Fruit fly (Drosophila melanogaster) whole organism, embryonic: ENCODE data around the gene CG7497.

ENCODE experiments used
- CG1233 ChIP-seq: fragments of 200-800 bp; sonication (Bioruptor generic); optimal IDR thresholded peaks from 4 replicates; lab custom pipeline; 2018; ENCODE audit warnings: missing biosample characterization, mild to moderate bottlenecking, missing genetic modification characterization
- Optix ChIP-seq: fragments of 200-800 bp; sonication (Bioruptor generic); IDR thresholded peaks from 3 replicates; pipeline ENCODE4 v1.3.6; 2022; ENCODE audit warnings: missing biosample characterization, missing genetic modification characterization
- PHDP ChIP-seq: fragments of 200-800 bp; sonication (Bioruptor generic); optimal IDR thresholded peaks from 3 replicates; lab custom pipeline; 2018; ENCODE audit warnings: missing biosample characterization, mild to moderate bottlenecking, missing genetic modification characterization, moderate library complexity
- Sry-β ChIP-seq: fragments of 200-800 bp; sonication (Bioruptor generic); optimal IDR thresholded peaks from 2 replicates; lab custom pipeline; 2018; ENCODE audit warnings: missing biosample characterization, mild to moderate bottlenecking, missing genetic modification characterization, moderate library complexity
- bcd ChIP-seq: fragments of 200-800 bp; sonication (Bioruptor generic); optimal IDR thresholded peaks from 2 replicates; lab custom pipeline; 2017; ENCODE audit warnings: missing biosample characterization, mild to moderate bottlenecking, missing genetic modification characterization
- luna ChIP-seq: fragments of 200-800 bp; sonication (Bioruptor generic); optimal IDR thresholded peaks from 2 replicates; lab custom pipeline; 2016; ENCODE audit warnings: missing biosample characterization, missing genetic modification characterization
- sd ChIP-seq: fragments of 200-800 bp; sonication (Bioruptor generic); optimal IDR thresholded peaks from 3 replicates; lab custom pipeline; 2018; ENCODE audit warnings: missing biosample characterization, mild to moderate bottlenecking, missing genetic modification characterization, moderate library complexity
- sim ChIP-seq: fragments of 200-800 bp; sonication (Bioruptor generic); IDR thresholded peaks from 2 replicates; pipeline ENCODE4 v1.3.6; 2022; ENCODE audit warnings: missing biosample characterization, missing genetic modification characterization
- yki ChIP-seq: fragments of >200 bp; optimal IDR thresholded peaks from 3 replicates; lab custom pipeline; 2018

DNA sequence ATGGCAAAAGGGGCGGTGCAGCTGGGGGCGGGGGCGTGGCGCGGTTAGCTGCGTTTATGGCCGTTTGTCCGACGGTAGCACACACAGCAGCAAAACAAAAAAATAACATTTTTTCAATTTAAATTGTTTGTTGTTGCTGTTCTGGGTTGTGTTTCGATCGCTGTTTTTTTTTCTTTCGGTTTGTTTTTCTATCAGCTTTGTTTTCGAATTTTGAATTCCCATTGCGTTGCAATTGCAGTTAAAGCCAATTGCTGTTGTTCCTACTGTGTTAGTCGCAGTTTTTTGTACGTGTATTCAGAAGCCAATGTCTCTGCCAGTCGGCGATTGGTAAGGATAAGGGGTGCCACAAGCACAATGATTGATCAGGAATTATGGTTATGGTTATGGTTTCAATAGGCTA, 46.0 kb upstream of the CG7497 start:
- TF ChIP-seq bcd (GFP tag; lab: Kevin White, UChicago): no peak
- no peak for TF ChIP-seq CG1233 (GFP tag; lab: Kevin White, UChicago)
- no peak for TF ChIP-seq Optix (GFP tag; lab: Robert Waterston, UW)
- TF ChIP-seq sd (tag; lab: Kevin White, UChicago): no peak
- no peak for TF ChIP-seq PHDP (tag; lab: Kevin White, UChicago)
- TF ChIP-seq luna: no peak
- TF ChIP-seq sim (GFP tag; lab: Robert Waterston, UW): no peak
- no peak for TF ChIP-seq Sry-β
- TF ChIP-seq yki: no peak
